Worm (Caenorhabditis elegans): ENCODE results near the gene abhd-14.

ce11 chrIV:1065569-1065968 is 35.7 kb upstream of the abhd-14 start:
- no peak for TF ChIP-seq ceh-82 (tag; optimal IDR thresholded peaks at IDR 0.05)
- TF ChIP-seq zag-1 (tag; optimal IDR thresholded peaks at IDR 0.05): no peak
- no peak for TF ChIP-seq sma-3 (GFP tag; optimal IDR thresholded peaks at IDR 0.05)
- no peak for TF ChIP-seq unc-39 (tag; optimal IDR thresholded peaks at IDR 0.05)
- TF ChIP-seq ztf-11 (tag; optimal IDR thresholded peaks at IDR 0.05): no peak
- TF ChIP-seq lin-13 (GFP tag; optimal IDR thresholded peaks at IDR 0.05): no peak
- TF ChIP-seq aly-2 (tag; optimal IDR thresholded peaks at IDR 0.05): no peak
- no peak for TF ChIP-seq nhr-237 (tag; optimal IDR thresholded peaks at IDR 0.05)
- TF ChIP-seq unc-62 (GFP tag; optimal IDR thresholded peaks at IDR 0.05): no peak

Data from whole organism, L2 larva.